Worm (Caenorhabditis elegans) whole organism, L4 larva: Measurements from ENCODE around the gene let-2.

Experiments used
- aha-1 ChIP-seq: fragments of 150-350 bp; peaks from one replicate; lab custom pipeline; 2014; ENCODE audit warnings: missing biosample characterization, missing genetic modification characterization
- lim-7 ChIP-seq: fragments of 200-800 bp; sonication (Bioruptor generic); IDR thresholded peaks from 2 replicates; pipeline ENCODE4 v1.3.6; 2022; ENCODE audit warnings: missing genetic modification characterization, missing compliant biosample characterization
- ztf-11 ChIP-seq: fragments of 150-350 bp; optimal IDR thresholded peaks from 2 replicates; lab custom pipeline; 2014; ENCODE audit warnings: missing biosample characterization, missing genetic modification characterization

DNA sequence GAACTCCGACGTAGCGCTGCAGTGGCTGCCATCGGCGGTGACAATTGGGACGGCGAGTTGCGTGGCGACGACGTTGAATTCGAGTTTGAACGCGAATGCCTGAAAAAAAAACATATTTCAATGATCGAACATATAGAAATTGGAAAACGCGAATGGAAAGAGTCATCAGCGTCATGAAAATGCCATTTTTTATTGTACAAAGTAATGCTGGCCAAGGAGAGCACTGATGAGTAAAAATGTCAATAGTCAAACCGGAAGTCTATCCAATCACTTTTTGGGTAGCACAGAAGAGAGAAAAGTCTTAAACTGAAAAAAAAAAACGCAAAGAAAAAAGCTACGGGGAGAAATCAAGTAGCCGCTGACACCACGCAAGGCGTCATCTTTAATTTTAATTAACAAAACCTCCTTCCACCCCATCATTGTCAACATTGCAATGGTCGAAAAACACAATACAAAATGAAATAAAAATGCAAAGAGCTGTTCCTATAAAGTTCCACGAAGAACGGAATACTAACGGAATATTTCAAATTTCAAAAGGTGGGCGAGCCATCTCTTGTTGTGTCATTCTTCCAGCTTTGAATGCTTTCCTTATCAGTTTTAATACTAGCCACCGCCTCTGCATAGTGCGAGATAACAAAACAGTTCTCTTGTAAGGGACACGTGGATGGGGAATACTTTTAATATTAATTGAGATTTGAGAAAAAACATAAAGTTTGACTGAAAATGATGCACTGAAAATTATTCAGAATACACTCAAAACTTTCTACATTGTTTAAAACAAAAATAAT is 24.3 kb upstream of the let-2 start:
- TF ChIP-seq aha-1 (tag; lab: Kevin White, UChicago) (peak; percentile 95), lim-7 (GFP tag; lab: Robert Waterston, UW) (no peak), ztf-11 (no peak)
